Fruit fly (Drosophila melanogaster): ENCODE measurements around the gene CG7049.

CG7049 gene

dm6 chr3L:131151-131997 is 44.7 kb downstream of the CG7049 start (continued):
- TF ChIP-seq CG2116 (GFP tag; optimal IDR thresholded peaks at IDR 0.05), result peak; percentile 27
- no peak for TF ChIP-seq C15 (GFP tag; IDR thresholded peaks at IDR 0.05)
- no peak for TF ChIP-seq CG8944 (GFP tag; optimal IDR thresholded peaks at IDR 0.05)
- TF ChIP-seq CG10321 (GFP tag; IDR thresholded peaks at IDR 0.05), result peak; percentile 86
- peak; percentile 87 for TF ChIP-seq mirr (GFP tag; optimal IDR thresholded peaks at IDR 0.05)
- peak; percentile 82 for TF ChIP-seq CG17568 (GFP tag; optimal IDR thresholded peaks at IDR 0.05)
- no peak for TF ChIP-seq kay (GFP tag; optimal IDR thresholded peaks at IDR 0.05)
- no peak for TF ChIP-seq stwl (tag; optimal IDR thresholded peaks at IDR 0.05)
- no peak for TF ChIP-seq unpg (GFP tag; optimal IDR thresholded peaks at IDR 0.05)
- no peak for TF ChIP-seq grn (GFP tag; optimal IDR thresholded peaks at IDR 0.05)
- TF ChIP-seq Blimp-1 (GFP tag; optimal IDR thresholded peaks at IDR 0.05), result no peak
- TF ChIP-seq Hr39 (optimal IDR thresholded peaks at IDR 0.05), result no peak
- TF ChIP-seq CG14050 (GFP tag; IDR thresholded peaks at IDR 0.05), result no peak
- TF ChIP-seq Spps (tag; optimal IDR thresholded peaks at IDR 0.05), result no peak
- no peak for TF ChIP-seq CG8388 (GFP tag; optimal IDR thresholded peaks at IDR 0.05)
- TF ChIP-seq pzg (GFP tag; optimal IDR thresholded peaks at IDR 0.05), result no peak
- peak; percentile 59 for TF ChIP-seq ash1 (GFP tag; optimal IDR thresholded peaks at IDR 0.05)
- TF ChIP-seq lmd (GFP tag; IDR thresholded peaks at IDR 0.05), result no peak
- TF ChIP-seq scrt (GFP tag; optimal IDR thresholded peaks at IDR 0.05), result peak; percentile 44
- TF ChIP-seq HLH3B (GFP tag; IDR thresholded peaks at IDR 0.05), result peak; percentile 23; the same call in 1 of the 2 replicates
- no peak for TF ChIP-seq CG14860 (GFP tag; IDR thresholded peaks at IDR 0.05; ENCODE audit: partially characterized antibody)
- no peak for TF ChIP-seq sens-2 (GFP tag; IDR thresholded peaks at IDR 0.05)
- TF ChIP-seq CG10431 (GFP tag; optimal IDR thresholded peaks at IDR 0.05), result peak; percentile 53
- peak; percentile 95 for TF ChIP-seq CG1832 (GFP tag; optimal IDR thresholded peaks at IDR 0.05)
- TF ChIP-seq CG13296 (GFP tag; optimal IDR thresholded peaks at IDR 0.05), result peak; percentile 75
- peak; percentile 40; the same call in 1 of the 2 replicates for TF ChIP-seq CG13287 (GFP tag; IDR thresholded peaks at IDR 0.05; ENCODE audit: partially characterized antibody)
- TF ChIP-seq CG6254 (GFP tag; optimal IDR thresholded peaks at IDR 0.05), result peak; percentile 67
- TF ChIP-seq CG6272 (GFP tag; IDR thresholded peaks at IDR 0.05), result no peak
- TF ChIP-seq pan (optimal IDR thresholded peaks at IDR 0.05), result no peak
- TF ChIP-seq pan (GFP tag; optimal IDR thresholded peaks at IDR 0.05 in 1 of 2, IDR thresholded peaks at IDR 0.05 in 1 of 2), result no peak
- TF ChIP-seq tgo (GFP tag; IDR thresholded peaks at IDR 0.05), result no peak
- peak; percentile 36 for TF ChIP-seq onecut (GFP tag; IDR thresholded peaks at IDR 0.05)
- no peak for TF ChIP-seq CG4730 (GFP tag; IDR thresholded peaks at IDR 0.05)
- no peak for TF ChIP-seq CG10462 (GFP tag; optimal IDR thresholded peaks at IDR 0.05)
- TF ChIP-seq esg (GFP tag; conservative IDR thresholded peaks at IDR 0.05), result no peak
- peak; percentile 61 for TF ChIP-seq HHEX (GFP tag; optimal IDR thresholded peaks at IDR 0.05)
- peak; percentile 100 for TF ChIP-seq sd (tag; optimal IDR thresholded peaks at IDR 0.05)
- peak; percentile 96 for TF ChIP-seq sr (GFP tag; IDR thresholded peaks at IDR 0.05)
- TF ChIP-seq CG17359 (tag; optimal IDR thresholded peaks at IDR 0.05), result peak; percentile 49
- no peak for TF ChIP-seq H15 (GFP tag; IDR thresholded peaks at IDR 0.05)
- peak; percentile 86 for TF ChIP-seq nom (GFP tag; optimal IDR thresholded peaks at IDR 0.05)
- TF ChIP-seq H2.0 (GFP tag; IDR thresholded peaks at IDR 0.05), result no peak
- TF ChIP-seq Nf-YA (GFP tag; IDR thresholded peaks at IDR 0.05), result 0 out of 2 replicates have a peak, but pooled peaks have one; percentile 14
- TF ChIP-seq knrl (GFP tag; IDR thresholded peaks at IDR 0.05; ENCODE audit: partially characterized antibody), result no peak
- TF ChIP-seq HLH4C (GFP tag; IDR thresholded peaks at IDR 0.05; ENCODE audit: partially characterized antibody), result no peak; the same call in 2 of the 3 replicates
- peak; percentile 50; the same call in 3 of the 4 replicates for TF ChIP-seq Dll (GFP tag; IDR thresholded peaks at IDR 0.05; ENCODE audit: partially characterized antibody)
- TF ChIP-seq Atf6 (GFP tag; IDR thresholded peaks at IDR 0.05), result peak; percentile 58
- TF ChIP-seq ERR (GFP tag; optimal IDR thresholded peaks at IDR 0.05), result no peak
- TF ChIP-seq CG6683 (GFP tag; optimal IDR thresholded peaks at IDR 0.05), result peak; percentile 42
